Worm (Caenorhabditis elegans): Measurements from ENCODE around the gene F41E7.6.

DNA sequence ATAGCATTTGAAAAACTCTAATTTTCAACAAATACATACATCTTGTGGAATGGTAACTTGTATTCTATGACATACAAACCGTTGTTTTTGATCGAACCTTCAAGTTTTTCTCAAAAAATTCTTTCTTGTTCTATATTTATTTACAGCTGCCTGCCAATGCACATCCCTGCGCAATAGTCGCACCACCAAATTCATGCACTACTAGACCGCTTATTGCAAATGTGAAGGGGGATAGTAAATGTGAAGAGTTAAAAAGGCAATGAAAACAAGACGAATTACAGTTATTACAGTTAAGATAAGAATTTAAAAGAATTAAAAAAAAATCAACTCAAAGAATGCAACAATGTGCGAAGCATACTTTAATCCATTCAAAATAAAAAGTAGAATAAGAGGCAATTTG, 43.6 kb upstream of the F41E7.6 start:
- TF ChIP-seq tab-1 (GFP tag; IDR thresholded peaks at IDR 0.05) (no peak), T22C8.4 (GFP tag; IDR thresholded peaks at IDR 0.05) (no peak), med-1 (GFP tag; optimal IDR thresholded peaks at IDR 0.05; ENCODE audit: insufficient read depth) (no peak), klf-2 (GFP tag; conservative IDR thresholded peaks at IDR 0.05) (no peak), flt-1 (GFP tag; IDR thresholded peaks at IDR 0.05) (no peak)

Data from whole organism, midembryonic.